Worm (Caenorhabditis elegans) whole organism, early embryonic: ENCODE measurements around the gene R05D3.9.

Source experiments
- B0310.2 ChIP-seq: sonication (generic microtip); optimal IDR thresholded peaks from 2 replicates; lab custom pipeline; 2016; ENCODE audit warnings: mild to moderate bottlenecking, missing genetic modification characterization, missing compliant biosample characterization
- F13C5.2 ChIP-seq: sonication (generic microtip); optimal IDR thresholded peaks from 2 replicates; lab custom pipeline; 2017; ENCODE audit warnings: mild to moderate bottlenecking, missing genetic modification characterization, inconsistent platforms, missing compliant biosample characterization
- aly-1 ChIP-seq: sonication (generic microtip); optimal IDR thresholded peaks from 2 replicates; lab custom pipeline; 2016; ENCODE audit warnings: missing genetic modification characterization, missing compliant biosample characterization
- ama-1 ChIP-seq: fragments of 150-350 bp; optimal IDR thresholded peaks from 2 replicates; lab custom pipeline; 2014
- ceh-13 ChIP-seq: fragments of 200-800 bp; sonication (Bioruptor generic); optimal IDR thresholded peaks from 2 replicates; lab custom pipeline; 2018; ENCODE audit warnings: mild to moderate bottlenecking, missing genetic modification characterization, missing compliant biosample characterization
- ceh-36 ChIP-seq: sonication (generic microtip); optimal IDR thresholded peaks from 2 replicates; lab custom pipeline; 2016; ENCODE audit warnings: missing genetic modification characterization, inconsistent platforms, missing compliant biosample characterization
- ets-7 ChIP-seq: sonication (generic microtip); optimal IDR thresholded peaks from 2 replicates; lab custom pipeline; 2016; ENCODE audit warnings: missing genotype, missing genetic modification characterization, missing compliant biosample characterization
- flt-1 ChIP-seq: fragments of 200-800 bp; sonication (Bioruptor generic); IDR thresholded peaks from 2 replicates; pipeline ENCODE4 v1.3.6; 2022; ENCODE audit warnings: missing genetic modification characterization, missing compliant biosample characterization
- hmbx-1 ChIP-seq: sonication (generic microtip); optimal IDR thresholded peaks from 2 replicates; lab custom pipeline; 2016; ENCODE audit warnings: mild to moderate bottlenecking, missing genetic modification characterization, missing compliant biosample characterization
- hmg-4 ChIP-seq: fragments of 200-800 bp; sonication (Bioruptor generic); optimal IDR thresholded peaks from 2 replicates; lab custom pipeline; 2018; ENCODE audit warnings: mild to moderate bottlenecking, missing genetic modification characterization, missing compliant biosample characterization
- hnd-1 ChIP-seq: sonication (generic microtip); optimal IDR thresholded peaks from 2 replicates; lab custom pipeline; 2016; ENCODE audit warnings: missing genetic modification characterization, missing compliant biosample characterization
- pes-1 ChIP-seq: fragments of 200-800 bp; sonication (Bioruptor generic); IDR thresholded peaks from 2 replicates; pipeline ENCODE4 v1.3.6; 2022; ENCODE audit warnings: missing genetic modification reagents, missing genetic modification characterization, missing compliant biosample characterization
- scrt-1 ChIP-seq: fragments of 200-800 bp; sonication (Bioruptor generic); IDR thresholded peaks from 2 replicates; pipeline ENCODE4 v1.3.6; 2022; ENCODE audit warnings: missing genetic modification characterization, missing compliant biosample characterization
- sea-1 ChIP-seq: fragments of 200-800 bp; sonication (Bioruptor generic); conservative IDR thresholded peaks from 2 replicates; pipeline ENCODE4 v1.3.6; 2022; ENCODE audit warnings: missing genetic modification characterization, missing compliant biosample characterization
- tbx-11 ChIP-seq: fragments of 200-800 bp; sonication (Bioruptor generic); IDR thresholded peaks from 2 replicates; pipeline ENCODE4 v1.3.6; 2022; ENCODE audit warnings: missing genetic modification characterization, missing compliant biosample characterization
- tbx-37 ChIP-seq: fragments of 200-800 bp; sonication (Bioruptor generic); conservative IDR thresholded peaks from 2 replicates; pipeline ENCODE4 v1.3.6; 2022; ENCODE audit warnings: missing genetic modification reagents, missing genetic modification characterization, missing compliant biosample characterization
- tra-4 ChIP-seq: sonication (generic microtip); optimal IDR thresholded peaks from 2 replicates; lab custom pipeline; 2017; ENCODE audit warnings: missing genetic modification characterization, missing compliant biosample characterization

Gene R05D3.9

DNA sequence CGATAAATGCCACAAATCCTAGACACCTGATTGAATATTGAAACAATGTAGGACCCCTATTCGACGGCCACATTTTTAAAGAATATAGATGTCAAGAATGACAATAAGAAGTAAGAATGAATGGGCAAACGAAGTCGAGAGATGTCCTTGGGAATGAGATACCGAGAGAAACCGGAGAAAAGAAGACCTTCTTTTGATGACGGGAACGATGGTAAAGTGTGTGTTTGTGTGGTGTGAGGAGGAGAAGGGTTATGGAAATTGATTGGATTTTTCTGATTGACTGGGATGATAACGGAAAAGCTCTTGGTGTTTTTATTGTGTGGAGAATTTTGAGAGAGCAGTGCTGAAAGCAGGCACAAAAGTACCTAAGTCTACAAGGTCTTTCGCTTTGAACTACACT, at the start of gene R05D3.9:
Gene R05D3.9, minus strand, starts transcription at position 101 of the 400 bp plus-strand sequence.
- no peak for TF ChIP-seq sea-1 (GFP tag; lab: Robert Waterston, UW)
- TF ChIP-seq tbx-11 (GFP tag; lab: Robert Waterston, UW): no peak
- TF ChIP-seq B0310.2 (tag; lab: Kevin White, UChicago): no peak
- no peak for TF ChIP-seq F13C5.2 (tag; lab: Kevin White, UChicago)
- no peak for TF ChIP-seq aly-1 (tag; lab: Kevin White, UChicago)
- no peak for TF ChIP-seq flt-1 (GFP tag; lab: Robert Waterston, UW)
- TF ChIP-seq ceh-13 (GFP tag; lab: Kevin White, UChicago): no peak
- TF ChIP-seq ceh-36 (tag; lab: Kevin White, UChicago): no peak
- TF ChIP-seq pes-1 (GFP tag; lab: Robert Waterston, UW): no peak
- TF ChIP-seq hmbx-1 (tag; lab: Kevin White, UChicago): no peak
- no peak for TF ChIP-seq hmg-4 (GFP tag; lab: Kevin White, UChicago)
- no peak for TF ChIP-seq tra-4 (tag; lab: Kevin White, UChicago)
- TF ChIP-seq tbx-37 (GFP tag; lab: Robert Waterston, UW): no peak
- no peak for TF ChIP-seq scrt-1 (GFP tag; lab: Robert Waterston, UW)

DNA sequence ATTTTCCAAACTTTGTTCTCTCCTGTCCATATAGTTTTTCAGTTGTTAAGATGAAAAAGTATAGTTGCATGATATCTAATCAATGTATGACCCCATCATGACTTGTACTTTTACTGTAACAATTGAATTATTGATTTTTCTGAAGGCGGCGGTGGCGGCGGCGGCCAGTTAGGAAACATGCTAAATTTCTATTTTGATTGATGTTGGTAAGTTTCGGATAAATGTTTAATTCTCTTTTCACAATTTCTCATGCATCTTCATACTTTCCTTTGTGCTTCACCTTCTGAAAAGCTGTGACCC, 49.4 kb upstream of the R05D3.9 start, which contains the start of gene sor-1:
Gene sor-1, plus strand, starts transcription at position 201 of the 300 bp plus-strand sequence.
- TF ChIP-seq flt-1 (GFP tag; lab: Robert Waterston, UW): no peak
- no peak for TF ChIP-seq hnd-1 (tag; lab: Kevin White, UChicago)
- TF ChIP-seq F13C5.2 (tag; lab: Kevin White, UChicago): no peak
- no peak for TF ChIP-seq tbx-37 (GFP tag; lab: Robert Waterston, UW)
- TF ChIP-seq scrt-1 (GFP tag; lab: Robert Waterston, UW): no peak
- no peak for TF ChIP-seq hmbx-1 (tag; lab: Kevin White, UChicago)
- no peak for TF ChIP-seq ceh-36 (tag; lab: Kevin White, UChicago)
- TF ChIP-seq tbx-11 (GFP tag; lab: Robert Waterston, UW): no peak
- no peak for TF ChIP-seq pes-1 (GFP tag; lab: Robert Waterston, UW)
- no peak for TF ChIP-seq aly-1 (tag; lab: Kevin White, UChicago)
- TF ChIP-seq B0310.2 (tag; lab: Kevin White, UChicago): no peak
- TF ChIP-seq ets-7: no peak
- TF ChIP-seq ceh-13 (GFP tag; lab: Kevin White, UChicago): no peak
- no peak for TF ChIP-seq ama-1 (lab: Kevin White, UChicago)
- TF ChIP-seq hmg-4 (GFP tag; lab: Kevin White, UChicago): no peak

DNA sequence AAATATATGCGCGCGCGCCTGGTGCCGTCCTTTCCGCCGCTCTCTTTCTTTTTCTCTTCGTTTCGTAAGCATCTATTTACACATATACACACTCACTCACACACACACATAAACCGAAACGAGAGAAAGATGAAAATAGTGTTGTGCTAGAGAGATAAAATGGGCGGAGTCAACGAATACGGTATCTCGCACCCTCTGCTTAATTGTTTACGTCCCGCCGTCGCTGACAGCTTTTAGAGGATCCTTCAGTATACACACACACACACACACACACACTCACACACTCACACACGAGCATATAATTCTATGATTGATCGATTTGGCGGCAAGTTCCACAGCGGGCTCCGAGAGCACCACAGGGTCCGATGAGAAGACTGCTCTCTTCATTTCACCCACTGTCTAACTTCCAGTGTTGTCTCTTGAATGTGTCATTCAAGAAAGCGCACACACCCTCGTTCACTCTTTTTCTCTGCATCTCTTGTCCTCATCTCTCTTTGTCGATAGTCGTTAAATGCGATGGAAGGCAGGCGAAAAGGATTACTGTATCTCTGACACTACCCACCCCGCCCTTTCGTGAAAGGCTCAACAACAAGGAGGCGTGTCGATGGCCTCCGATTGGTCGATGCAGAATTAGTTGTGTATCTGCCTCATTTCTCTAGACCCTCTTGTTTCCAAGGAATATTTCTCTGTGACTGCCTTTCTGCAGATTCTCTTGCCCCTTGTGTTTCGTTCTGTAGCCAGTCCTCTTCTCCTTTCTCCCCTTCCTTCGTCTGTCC, 48.9 kb upstream of the R05D3.9 start:
- TF ChIP-seq tbx-37 (GFP tag; lab: Robert Waterston, UW) (no peak), B0310.2 (tag; lab: Kevin White, UChicago) (peak; percentile 26), sea-1 (GFP tag; lab: Robert Waterston, UW) (no peak), flt-1 (GFP tag; lab: Robert Waterston, UW) (0 out of 2 replicates have a peak, but pooled peaks have one; percentile 2), hmg-4 (GFP tag; lab: Kevin White, UChicago) (peak; percentile 47), F13C5.2 (tag; lab: Kevin White, UChicago) (peak; percentile 15)

DNA sequence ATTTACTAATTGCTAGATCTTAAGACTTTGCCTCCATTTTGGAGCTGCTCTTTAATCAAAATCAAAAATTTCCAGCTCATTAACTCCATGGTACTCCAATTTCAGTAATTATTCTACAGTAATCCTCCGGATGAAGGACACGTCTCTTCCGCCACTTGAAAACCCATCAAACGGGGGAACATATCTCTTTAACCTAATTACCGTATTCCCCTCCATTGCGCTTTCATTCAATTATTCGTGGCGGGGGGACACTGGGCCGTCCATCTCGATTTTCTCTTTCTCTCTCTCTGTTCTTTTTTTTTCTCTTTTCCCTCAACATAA, 48.3 kb upstream of the R05D3.9 start:
- TF ChIP-seq hmg-4 (GFP tag; lab: Kevin White, UChicago) (no peak), B0310.2 (tag; lab: Kevin White, UChicago) (no peak), pes-1 (GFP tag; lab: Robert Waterston, UW) (no peak), scrt-1 (GFP tag; lab: Robert Waterston, UW) (no peak), ets-7 (no peak), aly-1 (tag; lab: Kevin White, UChicago) (no peak), hmbx-1 (tag; lab: Kevin White, UChicago) (no peak), hnd-1 (tag; lab: Kevin White, UChicago) (no peak), F13C5.2 (tag; lab: Kevin White, UChicago) (no peak)

DNA sequence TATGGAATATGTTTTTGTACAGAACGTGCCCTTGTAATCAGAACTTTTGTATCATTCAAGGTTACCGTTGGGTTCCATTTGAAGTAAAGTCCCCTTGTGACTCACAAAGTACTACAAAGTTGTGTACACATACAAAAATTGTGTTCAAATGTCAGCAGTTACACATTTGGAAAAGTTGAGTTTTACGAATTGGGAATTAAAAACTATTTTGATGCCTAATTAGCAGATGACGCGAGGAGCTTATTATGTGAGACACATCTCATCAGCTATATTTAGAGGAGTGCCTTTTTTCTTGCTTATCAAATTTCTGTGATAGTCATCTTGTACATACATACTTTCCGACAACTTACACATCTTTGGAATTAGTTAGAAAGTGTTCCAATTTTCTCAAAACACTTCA, 45.0 kb upstream of the R05D3.9 start:
- TF ChIP-seq tbx-11 (GFP tag; lab: Robert Waterston, UW): no peak
- TF ChIP-seq hmbx-1 (tag; lab: Kevin White, UChicago): no peak
- no peak for TF ChIP-seq ceh-36 (tag; lab: Kevin White, UChicago)
- no peak for TF ChIP-seq B0310.2 (tag; lab: Kevin White, UChicago)
- no peak for TF ChIP-seq ceh-13 (GFP tag; lab: Kevin White, UChicago)
- TF ChIP-seq sea-1 (GFP tag; lab: Robert Waterston, UW): no peak
- no peak for TF ChIP-seq F13C5.2 (tag; lab: Kevin White, UChicago)
- no peak for TF ChIP-seq flt-1 (GFP tag; lab: Robert Waterston, UW)
- TF ChIP-seq scrt-1 (GFP tag; lab: Robert Waterston, UW): no peak
- TF ChIP-seq pes-1 (GFP tag; lab: Robert Waterston, UW): no peak

DNA sequence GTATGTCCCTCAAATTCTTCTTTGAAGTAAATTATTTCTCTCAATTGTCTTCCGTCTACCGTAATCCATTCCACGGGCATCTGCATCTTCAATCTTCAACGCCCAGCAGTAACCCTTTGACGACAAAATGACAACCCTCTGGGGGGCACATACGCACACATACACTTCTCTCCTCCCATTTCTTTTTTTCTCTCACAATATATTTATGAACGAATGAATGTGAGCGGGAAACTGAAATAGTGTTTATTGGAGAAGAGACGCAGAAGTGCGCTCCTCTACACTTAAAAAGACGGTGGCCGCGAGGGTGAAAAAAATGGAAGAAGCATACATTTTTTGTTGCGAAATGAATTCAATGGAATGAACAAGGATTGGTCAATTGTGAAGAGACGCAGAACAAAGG, 43.5 kb upstream of the R05D3.9 start:
- TF ChIP-seq pes-1 (GFP tag; lab: Robert Waterston, UW): 0 out of 2 replicates have a peak, but pooled peaks have one; percentile 43
- TF ChIP-seq hmg-4 (GFP tag; lab: Kevin White, UChicago): peak; percentile 45
- no peak for TF ChIP-seq tbx-37 (GFP tag; lab: Robert Waterston, UW)
- TF ChIP-seq F13C5.2 (tag; lab: Kevin White, UChicago): peak; percentile 13
- TF ChIP-seq aly-1 (tag; lab: Kevin White, UChicago): no peak

DNA sequence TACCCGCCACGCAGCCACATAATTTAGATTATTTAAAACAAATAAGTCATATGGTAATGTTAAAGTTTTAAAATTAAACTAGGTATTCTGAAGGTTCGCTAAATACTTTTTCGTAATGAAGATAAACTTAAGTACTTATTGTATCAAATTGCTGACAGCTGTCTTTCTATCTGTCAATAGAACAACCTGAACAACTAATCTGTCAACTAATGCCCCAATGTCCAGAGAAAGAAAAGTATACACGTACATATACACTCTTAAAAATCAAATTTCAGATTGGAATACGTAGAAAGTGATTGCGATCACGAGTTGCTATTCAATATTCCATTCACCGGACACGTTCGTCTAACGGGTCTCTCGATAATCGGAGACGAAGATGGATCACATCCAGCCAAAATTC, 42.2 kb upstream of the R05D3.9 start:
- TF ChIP-seq aly-1 (tag; lab: Kevin White, UChicago): no peak
- no peak for TF ChIP-seq pes-1 (GFP tag; lab: Robert Waterston, UW)
- no peak for TF ChIP-seq hmbx-1 (tag; lab: Kevin White, UChicago)
- TF ChIP-seq flt-1 (GFP tag; lab: Robert Waterston, UW): no peak
- no peak for TF ChIP-seq ceh-13 (GFP tag; lab: Kevin White, UChicago)
- no peak for TF ChIP-seq ets-7
- TF ChIP-seq hnd-1 (tag; lab: Kevin White, UChicago): no peak
- TF ChIP-seq scrt-1 (GFP tag; lab: Robert Waterston, UW): no peak
- TF ChIP-seq sea-1 (GFP tag; lab: Robert Waterston, UW): no peak
- TF ChIP-seq tra-4 (tag; lab: Kevin White, UChicago): no peak
- TF ChIP-seq B0310.2 (tag; lab: Kevin White, UChicago): no peak
- TF ChIP-seq tbx-11 (GFP tag; lab: Robert Waterston, UW): no peak
- no peak for TF ChIP-seq hmg-4 (GFP tag; lab: Kevin White, UChicago)
- TF ChIP-seq ama-1 (lab: Kevin White, UChicago): no peak
